Fruit fly (Drosophila melanogaster) S2 (cell line): ENCODE measurements around the gene CG31286.

Source experiments
- CG8478 ChIP-seq: fragments of >200 bp; optimal IDR thresholded peaks from 2 replicates; lab custom pipeline; 2018
- CTCF ChIP-seq, 2 experiments: fragments of >200 bp; optimal IDR thresholded peaks; 2 replicates each; lab custom pipeline; 2018

dm6 chr3R:6640932-6641331 is at the start of gene CG31286:
- TF ChIP-seq CTCF (optimal IDR thresholded peaks at IDR 0.05; lab: Kevin White, UChicago): no peak
- no peak for TF ChIP-seq CG8478 (lab: Kevin White, UChicago)
